Fruit fly (Drosophila melanogaster) whole organism, embryonic: Measurements from ENCODE around the gene CG7564.

Experiments
- CG10654 ChIP-seq: fragments of 200-800 bp; sonication (Bioruptor generic); optimal IDR thresholded peaks from 2 replicates; lab custom pipeline; 2016; ENCODE audit warnings: missing biosample characterization, missing genetic modification characterization
- CG3065 ChIP-seq: fragments of 200-800 bp; sonication (Bioruptor generic); optimal IDR thresholded peaks from 2 replicates; lab custom pipeline; 2016; ENCODE audit warnings: missing biosample characterization, missing genetic modification characterization
- CG34376 ChIP-seq: fragments of 200-800 bp; sonication (Bioruptor generic); optimal IDR thresholded peaks from 2 replicates; lab custom pipeline; 2018; ENCODE audit warnings: missing biosample characterization, mild to moderate bottlenecking, missing genetic modification characterization
- Hmr ChIP-seq: fragments of 200-800 bp; sonication (Bioruptor generic); optimal IDR thresholded peaks from 3 replicates; lab custom pipeline; 2017; ENCODE audit warnings: mild to moderate bottlenecking, missing biosample characterization, missing genetic modification reagents, missing genetic modification characterization
- Nf-YB ChIP-seq: fragments of 200-800 bp; sonication (Bioruptor generic); optimal IDR thresholded peaks from 3 replicates; lab custom pipeline; 2019; ENCODE audit warnings: missing biosample characterization, mild to moderate bottlenecking, missing genetic modification characterization, moderate library complexity
- ci ChIP-seq: fragments of 200-800 bp; sonication (Bioruptor generic); IDR thresholded peaks from 3 replicates; pipeline ENCODE4 v1.3.6; 2022; ENCODE audit warnings: missing biosample characterization, missing genetic modification characterization
- sd ChIP-seq: fragments of 200-800 bp; sonication (Bioruptor generic); optimal IDR thresholded peaks from 3 replicates; lab custom pipeline; 2018; ENCODE audit warnings: missing biosample characterization, mild to moderate bottlenecking, missing genetic modification characterization, moderate library complexity
- sens ChIP-seq: fragments of 200-800 bp; sonication (Bioruptor generic); peaks from one replicate; lab custom pipeline; 2016; ENCODE audit warnings: missing biosample characterization, missing genetic modification characterization
- vvl ChIP-seq: fragments of 200-800 bp; sonication (Bioruptor generic); IDR thresholded peaks from 2 replicates; pipeline ENCODE4 v1.3.6; 2022; ENCODE audit warnings: missing biosample characterization, missing genetic modification characterization

DNA sequence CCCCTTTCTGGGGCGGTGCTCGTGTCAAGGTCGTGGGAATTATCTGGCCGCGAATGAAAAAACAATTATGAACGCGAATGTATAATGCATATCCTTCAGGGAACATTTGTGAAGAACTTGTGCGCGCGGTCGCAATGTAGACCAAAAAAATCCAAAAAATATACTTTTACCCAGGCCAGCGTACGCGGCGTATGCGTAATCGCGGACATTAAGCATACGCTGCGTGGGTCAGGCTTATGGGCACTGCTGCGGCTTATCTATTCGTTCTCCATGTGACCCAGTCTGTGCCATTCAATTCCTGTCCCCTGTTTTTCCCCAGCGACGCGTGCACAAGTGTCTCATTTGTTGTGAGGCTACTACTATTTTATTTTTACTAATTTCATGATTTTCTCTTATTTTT, 24.2 kb downstream of the CG7564 start:
- TF ChIP-seq CG3065, result no peak
- TF ChIP-seq vvl (GFP tag; lab: Robert Waterston, UW), result no peak
- TF ChIP-seq CG34376 (GFP tag; lab: Kevin White, UChicago), result no peak
- no peak for TF ChIP-seq sens
- no peak for TF ChIP-seq Nf-YB (GFP tag; lab: Kevin White, UChicago)
- TF ChIP-seq sd (tag; lab: Kevin White, UChicago), result no peak
- no peak for TF ChIP-seq ci
- TF ChIP-seq Hmr, result no peak
- no peak for TF ChIP-seq CG10654 (GFP tag; lab: Kevin White, UChicago)
